Fruit fly (Drosophila melanogaster) S2 (cell line): ENCODE measurements around the gene Pif1A.

Source experiments
- CG8478 ChIP-seq: fragments of >200 bp; optimal IDR thresholded peaks from 2 replicates; lab custom pipeline; 2018
- CTCF ChIP-seq, 2 experiments: fragments of >200 bp; optimal IDR thresholded peaks; 2 replicates each; lab custom pipeline; 2018

- TF ChIP-seq CG8478 (no peak), CTCF (optimal IDR thresholded peaks at IDR 0.05; lab: Kevin White, UChicago) (no peak)
Measured at dm6 chr3R:8822919-8823318, 21.9 kb upstream of the Pif1A start.
